Worm (Caenorhabditis elegans) whole organism, L4 larva: ENCODE measurements around the gene F38E9.6.

Experiments used
- F37D6.2 ChIP-seq: sonication (generic microtip); optimal IDR thresholded peaks from 2 replicates; lab custom pipeline; 2016; ENCODE audit warnings: mild to moderate bottlenecking, missing genetic modification characterization, missing compliant biosample characterization
- T20F7.1 ChIP-seq: fragments of 200-800 bp; sonication (Bioruptor generic); optimal IDR thresholded peaks from 2 replicates; lab custom pipeline; 2018; ENCODE audit warnings: mild to moderate bottlenecking, missing genetic modification characterization, missing compliant biosample characterization
- Y75B8A.6 ChIP-seq: fragments of 200-800 bp; sonication (Bioruptor generic); IDR thresholded peaks from 2 replicates; pipeline ENCODE4 v1.3.6; 2022; ENCODE audit warnings: missing genetic modification reagents, missing genetic modification characterization, missing compliant biosample characterization
- ZK337.2 ChIP-seq: fragments of 200-800 bp; sonication (Bioruptor generic); IDR thresholded peaks from 2 replicates; pipeline ENCODE4 v1.3.6; 2022; ENCODE audit warnings: missing genetic modification reagents, missing genetic modification characterization, missing compliant biosample characterization
- aha-1 ChIP-seq: fragments of 150-350 bp; peaks from one replicate; lab custom pipeline; 2014; ENCODE audit warnings: missing biosample characterization, missing genetic modification characterization
- ama-1 ChIP-seq: fragments of 150-350 bp; optimal IDR thresholded peaks from 2 replicates; lab custom pipeline; 2014; ENCODE audit warnings: inconsistent platforms, mixed read lengths
- ceh-44 ChIP-seq: fragments of 200-800 bp; sonication (Bioruptor generic); IDR thresholded peaks from 2 replicates; pipeline ENCODE4 v1.3.6; 2022; ENCODE audit warnings: missing genetic modification reagents, missing genetic modification characterization, missing compliant biosample characterization
- ceh-62 ChIP-seq: sonication (generic microtip); optimal IDR thresholded peaks from 2 replicates; lab custom pipeline; 2017; ENCODE audit warnings: missing biosample characterization, missing genetic modification characterization
- ceh-82 ChIP-seq: sonication (generic microtip); optimal IDR thresholded peaks from 2 replicates; lab custom pipeline; 2017; ENCODE audit warnings: missing biosample characterization, missing genetic modification characterization
- ces-1 ChIP-seq: fragments of 150-350 bp; sonication (generic microtip); optimal IDR thresholded peaks from 4 replicates; lab custom pipeline; 2014; ENCODE audit warnings: missing biosample characterization, missing genetic modification reagents, missing genetic modification characterization
- daf-12 ChIP-seq: fragments of 150-350 bp; optimal IDR thresholded peaks from 2 replicates; lab custom pipeline; 2014; ENCODE audit warnings: missing biosample characterization, missing genetic modification reagents, missing genetic modification characterization
- daf-19 ChIP-seq: fragments of 200-800 bp; sonication (Bioruptor generic); conservative IDR thresholded peaks from 2 replicates; pipeline ENCODE4 v1.3.6; 2022; ENCODE audit warnings: missing genetic modification characterization, missing compliant biosample characterization
- dmd-9 ChIP-seq: fragments of 200-800 bp; sonication (Bioruptor generic); IDR thresholded peaks from 2 replicates; pipeline ENCODE4 v1.3.6; 2022; ENCODE audit warnings: missing genetic modification reagents, missing genetic modification characterization, missing compliant biosample characterization
- egl-43 ChIP-seq: fragments of 200-800 bp; sonication (Bioruptor generic); IDR thresholded peaks from 2 replicates; pipeline ENCODE4 v1.3.6; 2022; ENCODE audit warnings: missing genetic modification reagents, missing genetic modification characterization, missing compliant biosample characterization
- fkh-10 ChIP-seq: fragments of 150-350 bp; optimal IDR thresholded peaks from 2 replicates; lab custom pipeline; 2014; ENCODE audit warnings: missing biosample characterization, missing genetic modification reagents, missing genetic modification characterization
- fos-1 ChIP-seq: fragments of 150-350 bp; optimal IDR thresholded peaks from 2 replicates; lab custom pipeline; 2014; ENCODE audit warnings: missing biosample characterization, missing genetic modification characterization
- hif-1 ChIP-seq, 2 experiments: sonication (generic microtip); optimal IDR thresholded peaks; 2 replicates each; lab custom pipeline; 2016 to 2017; ENCODE audit warnings: missing compliant biosample characterization in 2 of 2, missing genetic modification characterization in 2 of 2, missing genetic modification reagents in 2 of 2, missing genotype in 2 of 2, mild to moderate bottlenecking in 1 of 2
- hlh-30 ChIP-seq: sonication (generic microtip); optimal IDR thresholded peaks from 2 replicates; lab custom pipeline; 2017; ENCODE audit warnings: antibody characterized with exemption, mild to moderate bottlenecking, missing genetic modification characterization, missing compliant biosample characterization; ENCODE audit not compliant: insufficient read depth
- hmg-1.1 ChIP-seq: fragments of 200-800 bp; sonication (Bioruptor generic); IDR thresholded peaks from 2 replicates; pipeline ENCODE4 v1.3.6; 2022; ENCODE audit warnings: missing genetic modification reagents, missing genetic modification characterization, missing compliant biosample characterization
- lim-7 ChIP-seq: fragments of 200-800 bp; sonication (Bioruptor generic); IDR thresholded peaks from 2 replicates; pipeline ENCODE4 v1.3.6; 2022; ENCODE audit warnings: missing genetic modification characterization, missing compliant biosample characterization
- lin-13 ChIP-seq: fragments of 150-350 bp; optimal IDR thresholded peaks from 2 replicates; lab custom pipeline; 2014; ENCODE audit warnings: missing biosample characterization, missing genetic modification reagents, missing genetic modification characterization
- lin-29 ChIP-seq: fragments of 200-800 bp; sonication (Bioruptor generic); IDR thresholded peaks from 2 replicates; pipeline ENCODE4 v1.3.6; 2022; ENCODE audit warnings: missing genetic modification reagents, missing genetic modification characterization, missing compliant biosample characterization
- lir-3 ChIP-seq: sonication (generic microtip); optimal IDR thresholded peaks from 2 replicates; lab custom pipeline; 2016; ENCODE audit warnings: mild to moderate bottlenecking, missing genetic modification characterization, missing compliant biosample characterization
- mes-2 ChIP-seq: sonication (generic microtip); optimal IDR thresholded peaks from 2 replicates; lab custom pipeline; 2016; ENCODE audit warnings: missing genotype, mild to moderate bottlenecking, missing genetic modification characterization, missing compliant biosample characterization; ENCODE audit not compliant: poor library complexity, severe bottlenecking
- mxl-2 ChIP-seq: fragments of 200-800 bp; sonication (Bioruptor generic); conservative IDR thresholded peaks from 2 replicates; pipeline ENCODE4 v1.3.6; 2022; ENCODE audit warnings: missing genetic modification reagents, missing genetic modification characterization, missing compliant biosample characterization
- nhr-111 ChIP-seq: fragments of 200-800 bp; sonication (Bioruptor generic); optimal IDR thresholded peaks from 2 replicates; lab custom pipeline; 2018; ENCODE audit warnings: mild to moderate bottlenecking, missing genetic modification characterization, missing compliant biosample characterization
- nhr-25 ChIP-seq: sonication (generic microtip); optimal IDR thresholded peaks from 2 replicates; lab custom pipeline; 2017; ENCODE audit warnings: missing genetic modification characterization, mild to moderate bottlenecking, missing compliant biosample characterization, antibody characterized with exemption, moderate library complexity, borderline replicate concordance; ENCODE audit not compliant: insufficient read depth
- nhr-77 ChIP-seq: fragments of 150-350 bp; optimal IDR thresholded peaks from 2 replicates; lab custom pipeline; 2014; ENCODE audit warnings: missing biosample characterization, missing genetic modification characterization
- pha-4 ChIP-seq, 2 experiments: fragments of 150-350 bp in 1 of 2; fragments of 200-800 bp in 1 of 2; sonication (Bioruptor generic) in 1 of 2; IDR thresholded peaks in 1 of 2; optimal IDR thresholded peaks in 1 of 2; 2 replicates each; pipeline versions ENCODE4 v1.3.6 to Lab custom; 2014 to 2022; ENCODE audit warnings: missing genetic modification characterization in 2 of 2, missing genetic modification reagents in 2 of 2, missing biosample characterization in 1 of 2, missing compliant biosample characterization in 1 of 2
- set-16 ChIP-seq: fragments of 200-800 bp; sonication (Bioruptor generic); IDR thresholded peaks from 2 replicates; pipeline ENCODE4 v1.3.6; 2022; ENCODE audit warnings: missing genetic modification reagents, missing genetic modification characterization, missing compliant biosample characterization
- snpc-1.2 ChIP-seq: fragments of 200-800 bp; sonication (Bioruptor generic); IDR thresholded peaks from 2 replicates; pipeline ENCODE4 v1.3.6; 2022; ENCODE audit warnings: missing genetic modification reagents, missing genetic modification characterization, missing compliant biosample characterization
- tra-1 ChIP-seq: fragments of 200-800 bp; sonication (Bioruptor generic); IDR thresholded peaks from 2 replicates; pipeline ENCODE4 v1.3.6; 2022; ENCODE audit warnings: missing genetic modification reagents, missing genetic modification characterization, missing compliant biosample characterization
- unc-62 ChIP-seq, 3 experiments: fragments of 150-350 bp in 1 of 3; sonication (generic microtip); optimal IDR thresholded peaks in 2 of 3; peaks in 1 of 3; 1 replicate in 1 of 3; 2 replicates in 2 of 3; lab custom pipeline; 2014 to 2017; ENCODE audit warnings: missing biosample characterization in 3 of 3, missing genetic modification characterization in 3 of 3, missing genetic modification reagents in 3 of 3, missing genotype in 1 of 3
- vab-7 ChIP-seq: fragments of 200-800 bp; sonication (Bioruptor generic); IDR thresholded peaks from 2 replicates; pipeline ENCODE4 v1.3.6; 2022; ENCODE audit warnings: missing genetic modification reagents, missing genetic modification characterization, missing compliant biosample characterization
- zag-1 ChIP-seq: fragments of 150-350 bp; optimal IDR thresholded peaks from 2 replicates; lab custom pipeline; 2014; ENCODE audit warnings: missing biosample characterization, missing genetic modification characterization
- ztf-11 ChIP-seq: fragments of 150-350 bp; optimal IDR thresholded peaks from 2 replicates; lab custom pipeline; 2014; ENCODE audit warnings: missing biosample characterization, missing genetic modification characterization

F38E9.6 gene

DNA sequence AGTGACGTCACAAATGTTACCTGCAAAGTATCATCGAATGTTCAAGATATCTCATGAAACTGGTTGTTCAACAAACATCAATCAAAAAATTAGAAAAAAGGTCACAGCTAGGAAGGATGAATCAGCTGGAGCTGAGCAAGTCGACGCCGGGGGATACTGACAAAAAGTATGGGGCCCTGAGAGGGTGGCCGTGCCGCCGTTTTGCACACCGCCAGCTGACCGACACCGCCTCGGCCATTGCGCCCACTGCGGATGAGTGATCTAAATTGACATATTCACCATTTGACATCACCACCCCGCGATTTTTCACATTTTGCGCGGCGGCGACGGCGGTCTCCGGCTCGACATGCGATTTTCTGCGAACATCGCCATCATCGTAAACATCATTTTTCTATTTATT lies 24.9 kb downstream of the F38E9.6 start:
- TF ChIP-seq hif-1 (tag; optimal IDR thresholded peaks at IDR 0.05; lab: Kevin White, UChicago) (no peak), hlh-30 (no peak), set-16 (peak; percentile 82), pha-4 (GFP tag; IDR thresholded peaks at IDR 0.05; lab: Robert Waterston, UW) (no peak), pha-4 (tag; optimal IDR thresholded peaks at IDR 0.05; lab: Kevin White, UChicago) (no peak), mxl-2 (GFP tag; lab: Robert Waterston, UW) (no peak)

DNA sequence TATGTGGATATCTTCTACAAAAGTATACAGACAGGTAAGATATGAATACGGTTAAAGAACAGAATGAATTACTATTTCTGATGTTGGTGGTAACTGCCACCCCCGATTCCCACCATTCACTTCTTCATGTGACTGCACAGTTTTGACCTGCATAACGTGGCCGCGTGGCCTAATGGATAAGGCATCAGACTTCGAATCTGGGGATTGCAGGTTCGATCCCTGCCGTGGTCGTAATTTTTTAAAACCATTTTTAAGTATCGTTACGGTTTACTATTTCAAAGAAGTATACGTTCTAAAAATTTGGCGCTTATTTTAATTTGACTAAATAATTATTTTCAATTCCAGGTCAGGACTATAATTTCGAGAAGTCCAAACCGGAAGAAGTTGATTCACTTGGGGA lies 29.1 kb downstream of the F38E9.6 start:
- TF ChIP-seq egl-43 (GFP tag; lab: Robert Waterston, UW) (0 out of 2 replicates have a peak, but pooled peaks have one; percentile 37), ceh-62 (tag; lab: Kevin White, UChicago) (no peak), ces-1 (GFP tag; lab: Kevin White, UChicago) (no peak), T20F7.1 (GFP tag; lab: Kevin White, UChicago) (no peak), lin-29 (GFP tag; lab: Robert Waterston, UW) (no peak), snpc-1.2 (GFP tag; lab: Robert Waterston, UW) (peak; percentile 69; the same call in 1 of the 2 replicates), unc-62 (GFP tag; optimal IDR thresholded peaks at IDR 0.05 in 1 of 2; lab: Kevin White, UChicago) (peak in 1 of 2 experiments; percentile 36), unc-62 (tag; optimal IDR thresholded peaks at IDR 0.05; lab: Kevin White, UChicago) (no peak), fos-1 (no peak), lim-7 (GFP tag; lab: Robert Waterston, UW) (0 out of 2 replicates have a peak, but pooled peaks have one; percentile 41), hif-1 (tag; optimal IDR thresholded peaks at IDR 0.05; lab: Kevin White, UChicago) (no peak), vab-7 (GFP tag; lab: Robert Waterston, UW) (0 out of 2 replicates have a peak, but pooled peaks have one; percentile 30), lir-3 (tag; lab: Kevin White, UChicago) (no peak), daf-19 (no peak), tra-1 (no peak)

DNA sequence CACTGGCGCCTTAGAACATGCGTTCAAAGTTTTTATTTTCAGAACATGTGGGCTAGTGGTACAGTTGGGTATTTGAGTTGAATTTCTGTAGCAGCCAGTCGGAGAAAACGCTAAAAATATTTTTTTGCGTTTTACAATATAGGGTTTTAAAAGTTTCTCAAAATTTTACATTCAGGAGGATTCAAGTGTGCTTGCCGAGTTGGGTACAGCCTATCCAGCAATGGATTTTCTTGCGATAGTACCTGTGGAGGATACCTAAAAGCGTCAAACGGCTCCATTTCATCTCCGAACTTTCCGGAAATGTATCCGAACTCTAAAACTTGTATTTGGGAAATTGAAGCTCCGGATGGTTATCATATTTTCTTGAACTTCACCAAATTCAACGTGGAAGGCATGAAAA lies 33.9 kb downstream of the F38E9.6 start:
- TF ChIP-seq unc-62 (GFP tag; optimal IDR thresholded peaks at IDR 0.05 in 1 of 2; lab: Kevin White, UChicago) (peak in 1 of 2 experiments; percentile 92), unc-62 (tag; optimal IDR thresholded peaks at IDR 0.05; lab: Kevin White, UChicago) (no peak), F37D6.2 (tag; lab: Kevin White, UChicago) (no peak)

DNA sequence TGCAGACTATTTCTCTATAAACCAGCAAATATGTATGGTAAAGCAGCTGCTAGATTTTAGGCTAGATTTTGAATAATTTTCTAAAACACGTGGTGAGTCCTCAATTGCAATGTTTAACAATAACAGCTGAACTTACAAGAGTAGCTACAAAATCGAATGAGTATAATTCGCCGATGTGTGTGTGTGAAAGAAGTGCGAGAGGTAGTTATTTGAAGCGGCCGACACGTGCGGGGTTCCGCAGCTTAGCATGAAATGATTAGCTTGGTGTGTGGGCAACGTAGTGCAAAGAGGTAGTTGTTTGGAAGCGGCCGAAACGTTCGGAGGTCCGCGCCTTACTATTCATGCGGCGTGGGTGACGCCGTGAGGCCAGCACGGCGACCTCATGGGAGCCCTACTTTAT lies 36.6 kb downstream of the F38E9.6 start:
- no peak for TF ChIP-seq ceh-82 (tag; lab: Kevin White, UChicago)
- TF ChIP-seq aha-1, result peak; percentile 8

DNA sequence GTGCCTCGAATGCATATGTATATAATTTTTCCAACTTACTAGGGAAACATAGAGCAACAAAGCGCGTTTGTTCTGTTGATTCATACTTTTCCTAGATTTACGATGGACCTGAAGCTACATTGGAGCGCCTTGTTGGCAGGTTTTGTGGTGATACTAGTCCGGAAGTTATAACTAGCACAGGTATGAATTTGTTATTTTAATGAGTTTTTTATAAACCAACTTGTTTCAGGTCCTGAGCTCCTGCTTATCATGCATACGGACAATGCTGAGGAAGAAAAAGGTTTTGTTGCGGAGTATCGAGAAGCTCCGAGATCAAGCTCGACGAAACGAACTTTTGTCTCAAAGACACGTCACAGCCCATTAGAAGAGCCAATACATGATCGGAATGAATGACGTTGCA lies 38.5 kb downstream of the F38E9.6 start, which contains the start of gene F38E9.1:
F38E9.1 (plus strand) TSS at position 301 of the 400 bp plus-strand sequence.
- TF ChIP-seq fkh-10 (no peak), ZK337.2 (GFP tag; lab: Robert Waterston, UW) (no peak), dmd-9 (GFP tag; lab: Robert Waterston, UW) (no peak), ama-1 (lab: Kevin White, UChicago) (no peak), hif-1 (tag; optimal IDR thresholded peaks at IDR 0.05; lab: Kevin White, UChicago) (no peak), mes-2 (tag; lab: Kevin White, UChicago) (no peak), nhr-25 (tag; lab: Kevin White, UChicago) (no peak), Y75B8A.6 (GFP tag; lab: Robert Waterston, UW) (no peak), daf-12 (no peak), zag-1 (tag; lab: Kevin White, UChicago) (no peak), nhr-111 (GFP tag; lab: Kevin White, UChicago) (no peak), lin-13 (no peak), nhr-77 (tag; lab: Kevin White, UChicago) (no peak), ceh-44 (GFP tag; lab: Robert Waterston, UW) (no peak), ztf-11 (tag; lab: Kevin White, UChicago) (no peak), hmg-1.1 (no peak), ces-1 (GFP tag; lab: Kevin White, UChicago) (no peak)
